Fruit fly (Drosophila melanogaster) whole organism, embryonic: ENCODE measurements around the gene Cyt-b5-r.

Experiments
- Asciz ChIP-seq: fragments of 200-800 bp; sonication (Bioruptor generic); optimal IDR thresholded peaks from 2 replicates; lab custom pipeline; 2017; ENCODE audit warnings: missing biosample characterization, mild to moderate bottlenecking, missing genetic modification characterization, missing genetic modification reagents
- BEAF-32 ChIP-seq: fragments of 200-800 bp; sonication (Bioruptor generic); optimal IDR thresholded peaks from 3 replicates; lab custom pipeline; 2017; ENCODE audit warnings: missing biosample characterization, missing genetic modification characterization, mild to moderate bottlenecking, moderate library complexity, missing genetic modification reagents
- CG10267 ChIP-seq: fragments of 200-800 bp; sonication (Bioruptor generic); optimal IDR thresholded peaks from 2 replicates; lab custom pipeline; 2018; ENCODE audit warnings: missing biosample characterization, mild to moderate bottlenecking, missing genetic modification characterization, moderate library complexity
- CG11085 ChIP-seq: fragments of 200-800 bp; sonication (Bioruptor generic); IDR thresholded peaks from 2 replicates; pipeline ENCODE4 v1.3.6; 2022; ENCODE audit warnings: missing biosample characterization, missing genetic modification characterization
- CG12071 ChIP-seq: fragments of 200-800 bp; sonication (Bioruptor generic); optimal IDR thresholded peaks from 3 replicates; lab custom pipeline; 2018; ENCODE audit warnings: missing biosample characterization, mild to moderate bottlenecking, missing genetic modification characterization
- CG1233 ChIP-seq: fragments of 200-800 bp; sonication (Bioruptor generic); optimal IDR thresholded peaks from 4 replicates; lab custom pipeline; 2018; ENCODE audit warnings: missing biosample characterization, mild to moderate bottlenecking, missing genetic modification characterization
- CG13296 ChIP-seq: fragments of 200-800 bp; sonication (Bioruptor generic); optimal IDR thresholded peaks from 3 replicates; lab custom pipeline; 2018; ENCODE audit warnings: missing biosample characterization, mild to moderate bottlenecking, missing genetic modification characterization
- CG15011 ChIP-seq: fragments of 200-800 bp; sonication (Bioruptor generic); optimal IDR thresholded peaks from 3 replicates; lab custom pipeline; 2018; ENCODE audit warnings: missing biosample characterization, mild to moderate bottlenecking, missing genetic modification characterization
- CG17359 ChIP-seq: fragments of 200-800 bp; sonication (Bioruptor generic); optimal IDR thresholded peaks from 3 replicates; lab custom pipeline; 2018; ENCODE audit warnings: missing biosample characterization, mild to moderate bottlenecking, missing genetic modification characterization, moderate library complexity
- CG18619 ChIP-seq: fragments of 200-800 bp; sonication (Bioruptor generic); optimal IDR thresholded peaks from 3 replicates; lab custom pipeline; 2017; ENCODE audit warnings: missing biosample characterization, mild to moderate bottlenecking, missing genetic modification characterization
- CG6272 ChIP-seq: fragments of 200-800 bp; sonication (Bioruptor generic); IDR thresholded peaks from 2 replicates; pipeline ENCODE4 v1.3.6; 2022; ENCODE audit warnings: missing biosample characterization, missing genetic modification characterization
- CG6765 ChIP-seq: fragments of 200-800 bp; sonication (Bioruptor generic); optimal IDR thresholded peaks from 3 replicates; lab custom pipeline; 2017; ENCODE audit warnings: missing biosample characterization, mild to moderate bottlenecking, missing genetic modification characterization
- CG7745 ChIP-seq: fragments of 200-800 bp; sonication (Bioruptor generic); optimal IDR thresholded peaks from 2 replicates; lab custom pipeline; 2018; ENCODE audit warnings: missing biosample characterization, mild to moderate bottlenecking, missing genetic modification characterization, moderate library complexity
- CG7839 ChIP-seq: fragments of 200-800 bp; sonication (Bioruptor generic); optimal IDR thresholded peaks from 3 replicates; lab custom pipeline; 2018; ENCODE audit warnings: missing biosample characterization, mild to moderate bottlenecking, missing genetic modification characterization, moderate library complexity
- CG8281 ChIP-seq: fragments of 200-800 bp; sonication (Bioruptor generic); optimal IDR thresholded peaks from 2 replicates; lab custom pipeline; 2018; ENCODE audit warnings: missing biosample characterization, mild to moderate bottlenecking, missing genetic modification characterization, moderate library complexity
- CG8290 ChIP-seq, 3 experiments: fragments of 200-800 bp; sonication (Bioruptor generic); optimal IDR thresholded peaks; 2 replicates each; lab custom pipeline; 2016 to 2019; ENCODE audit warnings: missing biosample characterization in 3 of 3, missing genetic modification characterization in 3 of 3, mild to moderate bottlenecking in 2 of 3, moderate library complexity in 1 of 3
- CG8359 ChIP-seq: fragments of 200-800 bp; sonication (Bioruptor generic); optimal IDR thresholded peaks from 2 replicates; lab custom pipeline; 2017; ENCODE audit warnings: missing biosample characterization, mild to moderate bottlenecking, missing genetic modification characterization, borderline replicate concordance
- Dad ChIP-seq: fragments of 200-800 bp; sonication (Bioruptor generic); optimal IDR thresholded peaks from 3 replicates; lab custom pipeline; 2016; ENCODE audit warnings: missing biosample characterization, missing genetic modification characterization
- Deaf1 ChIP-seq: fragments of 200-800 bp; optimal IDR thresholded peaks from 3 replicates; lab custom pipeline; 2019; ENCODE audit warnings: missing biosample characterization, mild to moderate bottlenecking, missing genetic modification characterization, moderate library complexity
- Dfd ChIP-seq, 2 experiments: fragments of >200 bp; optimal IDR thresholded peaks; 2 replicates each; lab custom pipeline; 2017; ENCODE audit warnings: missing biosample characterization in 2 of 2, missing genetic modification characterization in 2 of 2
- E2f2 ChIP-seq: fragments of 200-800 bp; sonication (Bioruptor generic); IDR thresholded peaks from 2 replicates; pipeline ENCODE4 v1.3.6; 2022; ENCODE audit warnings: missing biosample characterization, missing genetic modification characterization
- Fer2 ChIP-seq: fragments of 200-800 bp; sonication (Bioruptor generic); optimal IDR thresholded peaks from 2 replicates; lab custom pipeline; 2018; ENCODE audit warnings: missing biosample characterization, mild to moderate bottlenecking, missing genetic modification characterization, moderate library complexity
- Hr39 ChIP-seq: fragments of >200 bp; optimal IDR thresholded peaks from 2 replicates; lab custom pipeline; 2017
- Kr ChIP-seq: fragments of 200-800 bp; sonication (Bioruptor generic); optimal IDR thresholded peaks from 2 replicates; lab custom pipeline; 2017; ENCODE audit warnings: missing biosample characterization, mild to moderate bottlenecking, missing genetic modification characterization
- Lpt ChIP-seq: fragments of >200 bp; optimal IDR thresholded peaks from 2 replicates; lab custom pipeline; 2018; ENCODE audit warnings: missing biosample characterization, missing genetic modification characterization
- Med ChIP-seq: fragments of 200-800 bp; sonication (Bioruptor generic); peaks from one replicate; lab custom pipeline; 2016; ENCODE audit warnings: missing biosample characterization, missing genetic modification characterization, mild to moderate bottlenecking, inconsistent platforms, moderate library complexity
- PHDP ChIP-seq: fragments of 200-800 bp; sonication (Bioruptor generic); optimal IDR thresholded peaks from 3 replicates; lab custom pipeline; 2018; ENCODE audit warnings: missing biosample characterization, mild to moderate bottlenecking, missing genetic modification characterization, moderate library complexity
- Tbp ChIP-seq: fragments of >200 bp; optimal IDR thresholded peaks from 2 replicates; lab custom pipeline; 2018; ENCODE audit warnings: missing biosample characterization, missing genetic modification characterization
- Xbp1 ChIP-seq: fragments of 200-800 bp; sonication (Bioruptor generic); optimal IDR thresholded peaks from 3 replicates; lab custom pipeline; 2016; ENCODE audit warnings: missing biosample characterization, mild to moderate bottlenecking, missing genetic modification characterization
- Xrp1 ChIP-seq: fragments of 200-800 bp; sonication (Bioruptor generic); IDR thresholded peaks from 2 replicates; pipeline ENCODE4 v1.3.6; 2022; ENCODE audit warnings: missing biosample characterization, missing genetic modification characterization
- btn ChIP-seq: fragments of 200-800 bp; sonication (Bioruptor generic); optimal IDR thresholded peaks from 2 replicates; lab custom pipeline; 2016; ENCODE audit warnings: missing biosample characterization, missing genetic modification characterization
- cwo ChIP-seq: fragments of 200-800 bp; sonication (Bioruptor generic); optimal IDR thresholded peaks from 3 replicates; lab custom pipeline; 2017; ENCODE audit warnings: missing biosample characterization, missing genetic modification characterization, mild to moderate bottlenecking, moderate library complexity, missing genetic modification reagents
- dati ChIP-seq: fragments of 200-800 bp; sonication (Bioruptor generic); IDR thresholded peaks from 2 replicates; pipeline ENCODE4 v1.3.6; 2022; ENCODE audit warnings: missing biosample characterization, missing genetic modification characterization
- dimm ChIP-seq: fragments of 200-800 bp; sonication (Bioruptor generic); IDR thresholded peaks from 2 replicates; pipeline ENCODE4 v1.3.6; 2022; ENCODE audit warnings: missing biosample characterization, missing genetic modification characterization
- dmrt11E ChIP-seq: fragments of 200-800 bp; sonication (Bioruptor generic); optimal IDR thresholded peaks from 3 replicates; lab custom pipeline; 2018; ENCODE audit warnings: missing biosample characterization, mild to moderate bottlenecking, missing genetic modification characterization, moderate library complexity
- dmrt99B ChIP-seq: fragments of 200-800 bp; sonication (Bioruptor generic); optimal IDR thresholded peaks from 2 replicates; lab custom pipeline; 2018; ENCODE audit warnings: missing biosample characterization, mild to moderate bottlenecking, missing genetic modification characterization, moderate library complexity
- grau ChIP-seq: fragments of 200-800 bp; optimal IDR thresholded peaks from 3 replicates; lab custom pipeline; 2019; ENCODE audit warnings: missing biosample characterization, mild to moderate bottlenecking, missing genetic modification characterization, moderate library complexity
- h ChIP-seq: fragments of >200 bp; optimal IDR thresholded peaks from 2 replicates; lab custom pipeline; 2017
- hkb ChIP-seq, 2 experiments: fragments of 200-800 bp in 1 of 2; fragments of >200 bp in 1 of 2; sonication (Bioruptor generic) in 1 of 2; IDR thresholded peaks in 1 of 2; optimal IDR thresholded peaks in 1 of 2; 2 replicates each; pipeline versions ENCODE4 v1.3.6 to Lab custom; 2017 to 2022; ENCODE audit warnings: missing biosample characterization in 1 of 2, missing genetic modification characterization in 1 of 2
- ken ChIP-seq: fragments of 200-800 bp; sonication (Bioruptor generic); IDR thresholded peaks from 3 replicates; pipeline ENCODE4 v1.3.6; 2022; ENCODE audit warnings: missing biosample characterization, missing genetic modification characterization
- lilli ChIP-seq: fragments of 200-800 bp; sonication (Bioruptor generic); optimal IDR thresholded peaks from 3 replicates; lab custom pipeline; 2016; ENCODE audit warnings: missing biosample characterization, missing genetic modification characterization
- sens-2 ChIP-seq: fragments of 200-800 bp; sonication (Bioruptor generic); IDR thresholded peaks from 2 replicates; pipeline ENCODE4 v1.3.6; 2022; ENCODE audit warnings: missing biosample characterization, missing genetic modification characterization
- sima ChIP-seq: fragments of 200-800 bp; sonication (Bioruptor generic); optimal IDR thresholded peaks from 2 replicates; lab custom pipeline; 2016; ENCODE audit warnings: missing biosample characterization, missing genetic modification characterization
- stwl ChIP-seq: fragments of 200-800 bp; sonication (Bioruptor generic); optimal IDR thresholded peaks from 3 replicates; lab custom pipeline; 2018; ENCODE audit warnings: missing biosample characterization, mild to moderate bottlenecking, missing genetic modification characterization, moderate library complexity

The Cyt-b5-r gene

DNA sequence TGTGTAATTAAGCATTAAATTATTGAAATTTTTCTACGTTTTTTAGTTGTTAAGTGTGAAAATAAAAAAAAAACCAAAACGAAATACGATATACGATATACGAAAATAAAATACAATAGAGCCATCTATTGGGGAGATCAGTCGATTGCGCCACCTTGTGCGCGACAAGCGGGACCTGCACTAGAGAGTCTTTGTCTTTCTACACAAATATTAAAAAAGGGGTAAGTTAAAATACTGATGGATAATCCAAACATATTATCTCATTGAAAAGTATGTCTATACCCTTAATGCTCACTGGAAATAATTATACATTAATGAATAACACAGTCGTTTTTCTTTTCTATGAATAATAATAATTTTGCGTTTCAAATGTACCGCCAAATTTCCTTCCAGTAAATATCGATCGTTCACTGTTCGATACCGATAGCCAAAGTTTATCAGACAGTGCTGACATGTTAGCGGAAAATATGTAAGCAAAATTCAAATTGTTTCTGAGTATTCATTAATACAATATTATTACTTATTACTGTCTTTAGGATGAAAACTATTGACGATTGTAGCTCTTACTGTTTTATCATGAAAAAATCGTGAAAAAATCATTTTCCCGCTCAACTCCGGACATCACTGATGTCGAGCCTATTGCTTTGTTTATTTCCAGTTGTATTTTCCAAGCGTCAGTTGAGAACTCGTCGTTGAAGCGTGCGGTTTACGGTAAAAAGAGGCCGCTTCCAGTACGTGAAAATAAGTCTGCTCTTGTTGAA, 25.6 kb upstream of the Cyt-b5-r start, which contains the start of gene mdy (continued):
- TF ChIP-seq Dad (GFP tag; lab: Kevin White, UChicago) (no peak), E2f2 (GFP tag; lab: Robert Waterston, UW) (peak; percentile 92), Xbp1 (peak; percentile 72), CG12071 (GFP tag; lab: Kevin White, UChicago) (no peak), CG13296 (GFP tag; lab: Kevin White, UChicago) (no peak), Hr39 (lab: Kevin White, UChicago) (no peak), CG1233 (GFP tag; lab: Kevin White, UChicago) (peak; percentile 2), lilli (GFP tag; lab: Kevin White, UChicago) (peak; percentile 80), h (no peak), btn (no peak), PHDP (peak; percentile 58), CG6272 (GFP tag; lab: Robert Waterston, UW) (peak; percentile 30; the same call in 1 of the 2 replicates), Kr (GFP tag; lab: Kevin White, UChicago) (peak; percentile 97), CG11085 (GFP tag; lab: Robert Waterston, UW) (no peak; the same call in 1 of the 2 replicates), CG17359 (tag; lab: Kevin White, UChicago) (peak; percentile 42), Med (GFP tag; lab: Kevin White, UChicago) (peak; percentile 90), Tbp (peak; percentile 4), dmrt11E (peak; percentile 52), CG7839 (tag; lab: Kevin White, UChicago) (peak; percentile 44), CG8281 (tag; lab: Kevin White, UChicago) (peak; percentile 10), Fer2 (tag; lab: Kevin White, UChicago) (no peak), Deaf1 (tag; lab: Kevin White, UChicago) (peak; percentile 21), ken (peak; percentile 60; the same call in 1 of the 3 replicates), BEAF-32 (GFP tag; lab: Kevin White, UChicago) (peak; percentile 56), Dfd (GFP tag; optimal IDR thresholded peaks at IDR 0.05; lab: Kevin White, UChicago) (no peak), stwl (peak; percentile 24), CG15011 (GFP tag; lab: Kevin White, UChicago) (no peak), CG6765 (GFP tag; lab: Kevin White, UChicago) (peak; percentile 30), grau (tag; lab: Kevin White, UChicago) (peak; percentile 63), Lpt (GFP tag; lab: Kevin White, UChicago) (no peak), dati (GFP tag; lab: Robert Waterston, UW) (peak; percentile 45; the same call in 1 of the 2 replicates), Xrp1 (peak; percentile 56), CG10267 (tag; lab: Kevin White, UChicago) (peak; percentile 62), Asciz (no peak), hkb (optimal IDR thresholded peaks at IDR 0.05; lab: Kevin White, UChicago) (no peak), hkb (GFP tag; IDR thresholded peaks at IDR 0.05; lab: Robert Waterston, UW) (peak; percentile 57; the same call in 1 of the 2 replicates), sima (no peak), CG8359 (GFP tag; lab: Kevin White, UChicago) (no peak), dimm (no peak), CG7745 (tag; lab: Kevin White, UChicago) (no peak), cwo (GFP tag; lab: Kevin White, UChicago) (peak; percentile 35), CG8290 (GFP tag; optimal IDR thresholded peaks at IDR 0.05; lab: Kevin White, UChicago) (peak; percentile 68), CG8290 (tag; optimal IDR thresholded peaks at IDR 0.05; lab: Kevin White, UChicago) (peak in 1 of 2 experiments; percentile 66), CG18619 (GFP tag; lab: Kevin White, UChicago) (peak; percentile 34), sens-2 (GFP tag; lab: Robert Waterston, UW) (no peak), dmrt99B (peak; percentile 42)
- TF ChIP-seq, all 482 proteins: peak for 290
